Fruit fly (Drosophila melanogaster) whole organism, embryonic: ENCODE results near the gene Cyt-c-d.
A peak's percentile ranks its signal among the peaks of the same experiment; 100 is the strongest.

Experiments used
- ATbp ChIP-seq: fragments of 200-800 bp; sonication (Bioruptor generic); optimal IDR thresholded peaks from 2 replicates; lab custom pipeline; 2017; ENCODE audit warnings: missing biosample characterization, mild to moderate bottlenecking, missing genetic modification characterization, missing genetic modification reagents
- B-H2 ChIP-seq: fragments of 200-800 bp; sonication (Bioruptor generic); optimal IDR thresholded peaks from 2 replicates; lab custom pipeline; 2018; ENCODE audit warnings: missing biosample characterization, mild to moderate bottlenecking, missing genetic modification characterization
- BtbVII ChIP-seq: fragments of 200-800 bp; sonication (Bioruptor generic); optimal IDR thresholded peaks from 3 replicates; lab custom pipeline; 2017; ENCODE audit warnings: missing biosample characterization, mild to moderate bottlenecking, missing genetic modification characterization
- CG10543 ChIP-seq: fragments of 200-800 bp; sonication (Bioruptor generic); optimal IDR thresholded peaks from 3 replicates; lab custom pipeline; 2017; ENCODE audit warnings: missing biosample characterization, mild to moderate bottlenecking, missing genetic modification characterization, moderate library complexity
- CG10959 ChIP-seq: fragments of 200-800 bp; sonication (Bioruptor generic); IDR thresholded peaks from 2 replicates; pipeline ENCODE4 v1.3.6; 2022; ENCODE audit warnings: missing biosample characterization, missing genetic modification characterization
- CG11504 ChIP-seq: fragments of 200-800 bp; sonication (Bioruptor generic); optimal IDR thresholded peaks from 3 replicates; lab custom pipeline; 2019; ENCODE audit warnings: missing biosample characterization, mild to moderate bottlenecking, missing genetic modification characterization, moderate library complexity
- CG13296 ChIP-seq: fragments of 200-800 bp; sonication (Bioruptor generic); optimal IDR thresholded peaks from 3 replicates; lab custom pipeline; 2018; ENCODE audit warnings: missing biosample characterization, mild to moderate bottlenecking, missing genetic modification characterization
- CG13775 ChIP-seq: fragments of 200-800 bp; sonication (Bioruptor generic); optimal IDR thresholded peaks from 3 replicates; lab custom pipeline; 2017; ENCODE audit warnings: missing biosample characterization, mild to moderate bottlenecking, missing genetic modification characterization
- CG15269 ChIP-seq: fragments of 200-800 bp; sonication (Bioruptor generic); optimal IDR thresholded peaks from 2 replicates; lab custom pipeline; 2018; ENCODE audit warnings: missing biosample characterization, mild to moderate bottlenecking, missing genetic modification characterization, moderate library complexity
- CG15696 ChIP-seq: fragments of 200-800 bp; sonication (Bioruptor generic); optimal IDR thresholded peaks from 2 replicates; lab custom pipeline; 2019; ENCODE audit warnings: missing biosample characterization, mild to moderate bottlenecking, missing genetic modification characterization, moderate library complexity
- CG16863 ChIP-seq: fragments of 200-800 bp; sonication (Bioruptor generic); optimal IDR thresholded peaks from 3 replicates; lab custom pipeline; 2016; ENCODE audit warnings: missing biosample characterization, missing genetic modification characterization
- CG17361 ChIP-seq: fragments of 200-800 bp; sonication (Bioruptor generic); IDR thresholded peaks from 3 replicates; pipeline ENCODE4 v1.3.6; 2022; ENCODE audit warnings: missing biosample characterization, missing genetic modification characterization
- CG17912 ChIP-seq: fragments of 200-800 bp; sonication (Bioruptor generic); optimal IDR thresholded peaks from 2 replicates; lab custom pipeline; 2018; ENCODE audit warnings: missing biosample characterization, mild to moderate bottlenecking, missing genetic modification characterization
- CG18262 ChIP-seq: fragments of 200-800 bp; optimal IDR thresholded peaks from 3 replicates; lab custom pipeline; 2019; ENCODE audit warnings: missing biosample characterization, mild to moderate bottlenecking, missing genetic modification characterization, moderate library complexity
- CG18619 ChIP-seq: fragments of 200-800 bp; sonication (Bioruptor generic); optimal IDR thresholded peaks from 3 replicates; lab custom pipeline; 2017; ENCODE audit warnings: missing biosample characterization, mild to moderate bottlenecking, missing genetic modification characterization
- CG3065 ChIP-seq: fragments of 200-800 bp; sonication (Bioruptor generic); optimal IDR thresholded peaks from 2 replicates; lab custom pipeline; 2016; ENCODE audit warnings: missing biosample characterization, missing genetic modification characterization
- CG31388 ChIP-seq: fragments of 200-800 bp; sonication (Bioruptor generic); optimal IDR thresholded peaks from 2 replicates; lab custom pipeline; 2016; ENCODE audit warnings: missing biosample characterization, missing genetic modification characterization
- CG3163 ChIP-seq: fragments of 200-800 bp; sonication (Bioruptor generic); optimal IDR thresholded peaks from 3 replicates; lab custom pipeline; 2016; ENCODE audit warnings: missing biosample characterization, missing genetic modification characterization
- CG33213 ChIP-seq: fragments of 200-800 bp; sonication (Bioruptor generic); optimal IDR thresholded peaks from 3 replicates; lab custom pipeline; 2016; ENCODE audit warnings: missing biosample characterization, missing genetic modification characterization
- CG33557 ChIP-seq: fragments of 200-800 bp; sonication (Bioruptor generic); optimal IDR thresholded peaks from 2 replicates; lab custom pipeline; 2019; ENCODE audit warnings: missing biosample characterization, mild to moderate bottlenecking, missing genetic modification characterization, moderate library complexity
- CG6175 ChIP-seq: fragments of 200-800 bp; sonication (Bioruptor generic); IDR thresholded peaks from 3 replicates; pipeline ENCODE4 v1.3.6; 2022; ENCODE audit warnings: missing biosample characterization, missing genetic modification characterization
- CG6683 ChIP-seq: fragments of 200-800 bp; sonication (Bioruptor generic); optimal IDR thresholded peaks from 2 replicates; lab custom pipeline; 2017; ENCODE audit warnings: missing biosample characterization, mild to moderate bottlenecking, missing genetic modification characterization, missing genetic modification reagents
- CG8089 ChIP-seq: fragments of 200-800 bp; sonication (Bioruptor generic); optimal IDR thresholded peaks from 3 replicates; lab custom pipeline; 2016; ENCODE audit warnings: missing biosample characterization, missing genetic modification characterization
- CG8290 ChIP-seq, 3 experiments: fragments of 200-800 bp; sonication (Bioruptor generic); optimal IDR thresholded peaks; 2 replicates each; lab custom pipeline; 2016 to 2019; ENCODE audit warnings: missing biosample characterization in 3 of 3, missing genetic modification characterization in 3 of 3, mild to moderate bottlenecking in 2 of 3, moderate library complexity in 1 of 3
- CTCF ChIP-seq: fragments of 200-800 bp; sonication (Bioruptor generic); optimal IDR thresholded peaks from 2 replicates; lab custom pipeline; 2017; ENCODE audit warnings: missing biosample characterization, mild to moderate bottlenecking, missing genetic modification characterization, moderate library complexity
- Dbx ChIP-seq: fragments of 200-800 bp; sonication (Bioruptor generic); IDR thresholded peaks from 3 replicates; pipeline ENCODE4 v1.3.6; 2022; ENCODE audit warnings: missing biosample characterization, missing genetic modification characterization
- Deaf1 ChIP-seq: fragments of 200-800 bp; optimal IDR thresholded peaks from 3 replicates; lab custom pipeline; 2019; ENCODE audit warnings: missing biosample characterization, mild to moderate bottlenecking, missing genetic modification characterization, moderate library complexity
- Doc3 ChIP-seq: fragments of 200-800 bp; sonication (Bioruptor generic); IDR thresholded peaks from 3 replicates; pipeline ENCODE4 v1.3.6; 2022; ENCODE audit warnings: missing biosample characterization, missing genetic modification characterization; ENCODE audit not compliant: partially characterized antibody
- Dp ChIP-seq: fragments of 200-800 bp; sonication (Bioruptor generic); optimal IDR thresholded peaks from 2 replicates; lab custom pipeline; 2018; ENCODE audit warnings: missing biosample characterization, mild to moderate bottlenecking, missing genetic modification characterization, moderate library complexity
- Gug ChIP-seq: fragments of 200-800 bp; sonication (Bioruptor generic); IDR thresholded peaks from 4 replicates; pipeline ENCODE4 v1.3.6; 2022; ENCODE audit warnings: missing biosample characterization, missing genetic modification characterization
- Jarid2 ChIP-seq: fragments of 200-800 bp; sonication (Bioruptor generic); optimal IDR thresholded peaks from 3 replicates; lab custom pipeline; 2017; ENCODE audit warnings: mild to moderate bottlenecking, missing biosample characterization, missing genetic modification reagents, missing genetic modification characterization
- Nf-YB ChIP-seq: fragments of 200-800 bp; sonication (Bioruptor generic); optimal IDR thresholded peaks from 3 replicates; lab custom pipeline; 2019; ENCODE audit warnings: missing biosample characterization, mild to moderate bottlenecking, missing genetic modification characterization, moderate library complexity
- Optix ChIP-seq: fragments of 200-800 bp; sonication (Bioruptor generic); IDR thresholded peaks from 3 replicates; pipeline ENCODE4 v1.3.6; 2022; ENCODE audit warnings: missing biosample characterization, missing genetic modification characterization
- dan ChIP-seq: fragments of 200-800 bp; sonication (Bioruptor generic); IDR thresholded peaks from 2 replicates; pipeline ENCODE4 v1.3.6; 2022; ENCODE audit warnings: missing biosample characterization, missing genetic modification characterization
- danr ChIP-seq: fragments of 200-800 bp; sonication (Bioruptor generic); IDR thresholded peaks from 2 replicates; pipeline ENCODE4 v1.3.6; 2022; ENCODE audit warnings: missing biosample characterization, missing genetic modification characterization
- gem ChIP-seq: fragments of 200-800 bp; sonication (Bioruptor generic); optimal IDR thresholded peaks from 2 replicates; lab custom pipeline; 2019; ENCODE audit warnings: missing biosample characterization, mild to moderate bottlenecking, missing genetic modification characterization, moderate library complexity
- grau ChIP-seq: fragments of 200-800 bp; optimal IDR thresholded peaks from 3 replicates; lab custom pipeline; 2019; ENCODE audit warnings: missing biosample characterization, mild to moderate bottlenecking, missing genetic modification characterization, moderate library complexity
- hb ChIP-seq: fragments of 200-800 bp; sonication (Bioruptor generic); IDR thresholded peaks from 3 replicates; pipeline ENCODE4 v1.3.6; 2022; ENCODE audit warnings: missing biosample characterization, missing genetic modification characterization; ENCODE audit not compliant: partially characterized antibody
- hkb ChIP-seq, 2 experiments: fragments of 200-800 bp in 1 of 2; fragments of >200 bp in 1 of 2; sonication (Bioruptor generic) in 1 of 2; IDR thresholded peaks in 1 of 2; optimal IDR thresholded peaks in 1 of 2; 2 replicates each; pipeline versions ENCODE4 v1.3.6 to Lab custom; 2017 to 2022; ENCODE audit warnings: missing biosample characterization in 1 of 2, missing genetic modification characterization in 1 of 2
- kni ChIP-seq: fragments of 200-800 bp; sonication (Bioruptor generic); optimal IDR thresholded peaks from 3 replicates; lab custom pipeline; 2017; ENCODE audit warnings: mild to moderate bottlenecking, missing biosample characterization, missing genetic modification reagents, missing genetic modification characterization
- mirr ChIP-seq: fragments of 200-800 bp; sonication (Bioruptor generic); optimal IDR thresholded peaks from 3 replicates; lab custom pipeline; 2018; ENCODE audit warnings: missing biosample characterization, mild to moderate bottlenecking, missing genetic modification characterization
- nerfin-2 ChIP-seq: fragments of 200-800 bp; sonication (Bioruptor generic); IDR thresholded peaks from 2 replicates; pipeline ENCODE4 v1.3.6; 2022; ENCODE audit warnings: missing biosample characterization, missing genetic modification characterization; ENCODE audit not compliant: partially characterized antibody
- slou ChIP-seq: fragments of 200-800 bp; sonication (Bioruptor generic); optimal IDR thresholded peaks from 3 replicates; lab custom pipeline; 2016; ENCODE audit warnings: missing biosample characterization, missing genetic modification characterization
- slp2 ChIP-seq: fragments of 200-800 bp; sonication (Bioruptor generic); optimal IDR thresholded peaks from 2 replicates; lab custom pipeline; 2016; ENCODE audit warnings: missing biosample characterization, missing genetic modification characterization
- stwl ChIP-seq: fragments of 200-800 bp; sonication (Bioruptor generic); optimal IDR thresholded peaks from 3 replicates; lab custom pipeline; 2018; ENCODE audit warnings: missing biosample characterization, mild to moderate bottlenecking, missing genetic modification characterization, moderate library complexity
- tx ChIP-seq: fragments of 200-800 bp; sonication (Bioruptor generic); optimal IDR thresholded peaks from 2 replicates; lab custom pipeline; 2016; ENCODE audit warnings: missing biosample characterization, missing genetic modification characterization
- yki ChIP-seq: fragments of >200 bp; optimal IDR thresholded peaks from 3 replicates; lab custom pipeline; 2018
- z ChIP-seq: fragments of 200-800 bp; sonication (Bioruptor generic); IDR thresholded peaks from 3 replicates; pipeline ENCODE4 v1.3.6; 2022; ENCODE audit warnings: missing biosample characterization, missing genetic modification characterization

The Cyt-c-d gene

dm6 chr2L:16719643-16720515 is 4.2 kb downstream of the Cyt-c-d start, which contains the start of gene Cyt-c-p (continued):
- TF ChIP-seq Deaf1 (tag; lab: Kevin White, UChicago), result peak; percentile 87
- peak; percentile 47; the same call in 1 of the 3 replicates for TF ChIP-seq Doc3 (GFP tag; lab: Robert Waterston, UW)
- no peak for TF ChIP-seq CG3163 (GFP tag; lab: Kevin White, UChicago)
- TF ChIP-seq Nf-YB (GFP tag; lab: Kevin White, UChicago), result no peak
- TF ChIP-seq CG10959 (GFP tag; lab: Robert Waterston, UW), result no peak
- peak; percentile 41; the same call in 2 of the 3 replicates for TF ChIP-seq Dbx (GFP tag; lab: Robert Waterston, UW)
- TF ChIP-seq mirr, result peak; percentile 33
- no peak for TF ChIP-seq CG31388 (GFP tag; lab: Kevin White, UChicago)
- peak; percentile 29 for TF ChIP-seq CG10543
- TF ChIP-seq slp2 (GFP tag; lab: Kevin White, UChicago), result no peak
- no peak for TF ChIP-seq CG6683 (GFP tag; lab: Kevin White, UChicago)
- TF ChIP-seq gem (tag; lab: Kevin White, UChicago), result peak; percentile 20
- TF ChIP-seq slou (GFP tag; lab: Kevin White, UChicago), result no peak
- TF ChIP-seq B-H2 (GFP tag; lab: Kevin White, UChicago), result no peak
- TF ChIP-seq CG18262 (tag; lab: Kevin White, UChicago), result peak; percentile 0
- TF ChIP-seq CG18619, result peak; percentile 25
- no peak for TF ChIP-seq kni (GFP tag; lab: Kevin White, UChicago)
- peak; percentile 78 for TF ChIP-seq stwl
- TF ChIP-seq BtbVII, result peak; percentile 34
- TF ChIP-seq CG33557 (GFP tag; lab: Kevin White, UChicago), result peak; percentile 16
- no peak for TF ChIP-seq CG17912 (GFP tag; lab: Kevin White, UChicago)
- TF ChIP-seq ATbp, result no peak
- no peak for TF ChIP-seq Optix (GFP tag; lab: Robert Waterston, UW)
- peak; percentile 83 for TF ChIP-seq CG33213 (GFP tag; lab: Kevin White, UChicago)
- peak; percentile 75 for TF ChIP-seq hkb (optimal IDR thresholded peaks at IDR 0.05; lab: Kevin White, UChicago)
- 0 out of 2 replicates have a peak, but pooled peaks have one; percentile 25 for TF ChIP-seq hkb (GFP tag; IDR thresholded peaks at IDR 0.05; lab: Robert Waterston, UW)
- peak; percentile 36 for TF ChIP-seq CTCF (GFP tag; lab: Kevin White, UChicago)
- TF ChIP-seq danr, result no peak
- 0 out of 2 replicates have a peak, but pooled peaks have one; percentile 16 for TF ChIP-seq nerfin-2 (GFP tag; lab: Robert Waterston, UW)
- peak; percentile 51 for TF ChIP-seq CG8290 (GFP tag; optimal IDR thresholded peaks at IDR 0.05; lab: Kevin White, UChicago)
- peak in 1 of 2 experiments; percentile 29 for TF ChIP-seq CG8290 (tag; optimal IDR thresholded peaks at IDR 0.05; lab: Kevin White, UChicago)
- no peak for TF ChIP-seq dan (GFP tag; lab: Robert Waterston, UW)
- peak; percentile 6 for TF ChIP-seq CG13775 (GFP tag; lab: Kevin White, UChicago)
- TF ChIP-seq tx, result peak; percentile 16
- TF ChIP-seq grau, result peak; percentile 37
- TF ChIP-seq CG16863 (GFP tag; lab: Kevin White, UChicago), result peak; percentile 13
- no peak for TF ChIP-seq CG15696
- peak; percentile 43 for TF ChIP-seq CG13296 (GFP tag; lab: Kevin White, UChicago)
- TF ChIP-seq Gug (GFP tag; lab: Robert Waterston, UW), result no peak
- TF ChIP-seq yki (lab: Kevin White, UChicago), result no peak
- peak; percentile 44 for TF ChIP-seq CG11504 (tag; lab: Kevin White, UChicago)
- no peak for TF ChIP-seq CG15269 (tag; lab: Kevin White, UChicago)
- no peak for TF ChIP-seq z (GFP tag; lab: Robert Waterston, UW)
- TF ChIP-seq Dp (GFP tag; lab: Kevin White, UChicago), result peak; percentile 99
- TF ChIP-seq hb (GFP tag; lab: Robert Waterston, UW), result 0 out of 3 replicates have a peak, but pooled peaks have one; percentile 24
- TF ChIP-seq Jarid2 (GFP tag; lab: Kevin White, UChicago), result peak; percentile 64
- no peak for TF ChIP-seq CG6175
- TF ChIP-seq CG8089 (GFP tag; lab: Kevin White, UChicago), result peak; percentile 27
- TF ChIP-seq CG3065 (GFP tag; lab: Kevin White, UChicago), result no peak
- 0 out of 3 replicates have a peak, but pooled peaks have one; percentile 34 for TF ChIP-seq CG17361
